Worm (Caenorhabditis elegans) whole organism, L1 larva: Measurements from ENCODE around the gene Y45F10D.2.

Experiments used
- F16B12.6 ChIP-seq: fragments of 150-350 bp; optimal IDR thresholded peaks from 2 replicates; lab custom pipeline; 2014; ENCODE audit warnings: missing biosample characterization, missing genetic modification characterization
- Y116A8C.19 ChIP-seq: sonication (generic microtip); optimal IDR thresholded peaks from 2 replicates; lab custom pipeline; 2016; ENCODE audit warnings: missing compliant biosample characterization, missing genetic modification characterization, borderline replicate concordance
- aha-1 ChIP-seq: fragments of 150-350 bp; optimal IDR thresholded peaks from 2 replicates; lab custom pipeline; 2014; ENCODE audit warnings: missing biosample characterization, missing genetic modification characterization
- aly-2 ChIP-seq: fragments of 150-350 bp; optimal IDR thresholded peaks from 2 replicates; lab custom pipeline; 2014; ENCODE audit warnings: missing biosample characterization, missing genetic modification characterization
- ama-1 ChIP-seq: fragments of 150-350 bp; optimal IDR thresholded peaks from 2 replicates; lab custom pipeline; 2014
- ceh-82 ChIP-seq, 3 experiments: fragments of 150-350 bp in 1 of 3; sonication (generic microtip) in 2 of 3; optimal IDR thresholded peaks; 2 replicates each; lab custom pipeline; 2014 to 2017; ENCODE audit warnings: missing biosample characterization in 3 of 3, missing genetic modification characterization in 3 of 3
- ceh-88 ChIP-seq: fragments of 200-800 bp; sonication (Bioruptor generic); IDR thresholded peaks from 2 replicates; pipeline ENCODE4 v1.3.6; 2022; ENCODE audit warnings: missing genetic modification characterization, missing compliant biosample characterization
- dpl-1 ChIP-seq, 3 experiments: fragments of 150-350 bp in 2 of 3; sonication (generic microtip) in 1 of 3; optimal IDR thresholded peaks; 2 replicates each; lab custom pipeline; 2014 to 2017; ENCODE audit warnings: missing biosample characterization in 3 of 3, missing genetic modification characterization in 3 of 3, missing genetic modification reagents in 3 of 3
- efl-1 ChIP-seq, 4 experiments: fragments of 150-350 bp; optimal IDR thresholded peaks in 3 of 4; peaks in 1 of 4; 1 replicate in 1 of 4; 2 replicates in 3 of 4; lab custom pipeline; 2014; ENCODE audit warnings: missing biosample characterization in 2 of 4, missing genetic modification characterization in 2 of 4, missing genetic modification reagents in 2 of 4
- efl-3 ChIP-seq: fragments of 200-800 bp; sonication (Bioruptor generic); optimal IDR thresholded peaks from 2 replicates; lab custom pipeline; 2018; ENCODE audit warnings: mild to moderate bottlenecking, missing genetic modification characterization, missing compliant biosample characterization
- fkh-10 ChIP-seq: sonication (generic microtip); optimal IDR thresholded peaks from 2 replicates; lab custom pipeline; 2017; ENCODE audit warnings: missing biosample characterization, missing genetic modification reagents, missing genetic modification characterization
- fkh-4 ChIP-seq: sonication (generic microtip); optimal IDR thresholded peaks from 2 replicates; lab custom pipeline; 2016; ENCODE audit warnings: missing compliant biosample characterization, missing genetic modification characterization, borderline replicate concordance
- fos-1 ChIP-seq: fragments of 150-350 bp; optimal IDR thresholded peaks from 2 replicates; lab custom pipeline; 2014; ENCODE audit warnings: missing biosample characterization, missing genetic modification characterization
- grh-1 ChIP-seq: fragments of 200-800 bp; sonication (Bioruptor generic); IDR thresholded peaks from 2 replicates; pipeline ENCODE4 v1.3.6; 2022; ENCODE audit warnings: missing genetic modification reagents, missing genetic modification characterization, missing compliant biosample characterization
- hlh-17 ChIP-seq: fragments of 200-800 bp; sonication (Bioruptor generic); optimal IDR thresholded peaks from 2 replicates; lab custom pipeline; 2018; ENCODE audit warnings: missing genetic modification characterization, mild to moderate bottlenecking, missing compliant biosample characterization, moderate library complexity, borderline replicate concordance
- isw-1 ChIP-seq: fragments of 200-800 bp; sonication (Bioruptor generic); IDR thresholded peaks from 2 replicates; pipeline ENCODE4 v1.3.6; 2022; ENCODE audit warnings: missing genetic modification characterization, missing compliant biosample characterization
- jun-1 ChIP-seq: fragments of 150-350 bp; optimal IDR thresholded peaks from 2 replicates; lab custom pipeline; 2014; ENCODE audit warnings: missing biosample characterization, missing genetic modification reagents, missing genetic modification characterization
- lin-13 ChIP-seq: fragments of 150-350 bp; optimal IDR thresholded peaks from 2 replicates; lab custom pipeline; 2014; ENCODE audit warnings: missing biosample characterization, missing genetic modification reagents, missing genetic modification characterization
- lin-35 ChIP-seq, 2 experiments: fragments of 150-350 bp; optimal IDR thresholded peaks; 2 replicates each; lab custom pipeline; 2014; ENCODE audit warnings: missing biosample characterization in 2 of 2, missing genetic modification characterization in 2 of 2, missing genetic modification reagents in 2 of 2
- lin-39 ChIP-seq: fragments of 150-350 bp; optimal IDR thresholded peaks from 2 replicates; lab custom pipeline; 2014; ENCODE audit warnings: missing biosample characterization, missing genetic modification reagents, missing genetic modification characterization
- lir-3 ChIP-seq: sonication (generic microtip); optimal IDR thresholded peaks from 2 replicates; lab custom pipeline; 2016; ENCODE audit warnings: mild to moderate bottlenecking, missing genetic modification characterization, moderate library complexity, missing compliant biosample characterization; ENCODE audit not compliant: poor library complexity
- nhr-12 ChIP-seq: sonication (generic microtip); optimal IDR thresholded peaks from 2 replicates; lab custom pipeline; 2017; ENCODE audit warnings: missing biosample characterization, missing genetic modification characterization
- nhr-237 ChIP-seq: fragments of 150-350 bp; optimal IDR thresholded peaks from 2 replicates; lab custom pipeline; 2014; ENCODE audit warnings: missing biosample characterization, missing genetic modification characterization
- nhr-28 ChIP-seq: fragments of 150-350 bp; optimal IDR thresholded peaks from 2 replicates; lab custom pipeline; 2014; ENCODE audit warnings: missing biosample characterization, missing genetic modification characterization
- nhr-47 ChIP-seq: sonication (generic microtip); optimal IDR thresholded peaks from 2 replicates; lab custom pipeline; 2016; ENCODE audit warnings: mild to moderate bottlenecking, missing genetic modification characterization, moderate library complexity, missing compliant biosample characterization
- nhr-71 ChIP-seq: sonication (generic microtip); optimal IDR thresholded peaks from 2 replicates; lab custom pipeline; 2016; ENCODE audit warnings: mild to moderate bottlenecking, missing genetic modification characterization, moderate library complexity, missing compliant biosample characterization
- nhr-84 ChIP-seq: sonication (generic microtip); optimal IDR thresholded peaks from 2 replicates; lab custom pipeline; 2017; ENCODE audit warnings: missing biosample characterization, missing genetic modification characterization
- nhr-85 ChIP-seq: sonication (generic microtip); peaks from one replicate; lab custom pipeline; 2016; ENCODE audit warnings: missing genetic modification characterization, inconsistent platforms, missing compliant biosample characterization
- pag-3 ChIP-seq: sonication (generic microtip); optimal IDR thresholded peaks from 2 replicates; lab custom pipeline; 2017; ENCODE audit warnings: missing genetic modification characterization, mild to moderate bottlenecking, missing compliant biosample characterization, antibody characterized with exemption, borderline replicate concordance; ENCODE audit not compliant: insufficient read depth
- pqm-1 ChIP-seq: sonication (generic microtip); optimal IDR thresholded peaks from 3 replicates; lab custom pipeline; 2017; ENCODE audit warnings: missing biosample characterization, missing genetic modification characterization
- snu-23 ChIP-seq: sonication (generic microtip); optimal IDR thresholded peaks from 2 replicates; lab custom pipeline; 2016; ENCODE audit warnings: missing genetic modification characterization, missing compliant biosample characterization
- sup-37 ChIP-seq: fragments of 200-800 bp; sonication (Bioruptor generic); optimal IDR thresholded peaks from 2 replicates; lab custom pipeline; 2018; ENCODE audit warnings: mild to moderate bottlenecking, missing genetic modification characterization, missing compliant biosample characterization
- unc-30 ChIP-seq: sonication (generic microtip); optimal IDR thresholded peaks from 2 replicates; lab custom pipeline; 2017; ENCODE audit warnings: missing biosample characterization, missing genetic modification characterization
- unc-62 ChIP-seq: fragments of 150-350 bp; optimal IDR thresholded peaks from 2 replicates; lab custom pipeline; 2014; ENCODE audit warnings: missing biosample characterization, missing genetic modification reagents, missing genetic modification characterization
- zip-4 ChIP-seq: fragments of 200-800 bp; sonication (Bioruptor generic); optimal IDR thresholded peaks from 2 replicates; lab custom pipeline; 2018; ENCODE audit warnings: mild to moderate bottlenecking, missing genetic modification characterization, moderate library complexity, missing compliant biosample characterization

The Y45F10D.2 gene

ce11 chrIV:13777480-13777879 is 3.0 kb upstream of the Y45F10D.2 start, which contains the start of gene rpl-18 (continued):
- TF ChIP-seq efl-3 (GFP tag; lab: Kevin White, UChicago) (no peak), fos-1 (tag; lab: Kevin White, UChicago) (peak; percentile 49), nhr-84 (tag; lab: Kevin White, UChicago) (no peak), aly-2 (peak; percentile 3), pqm-1 (tag; lab: Kevin White, UChicago) (no peak), ceh-82 (tag; optimal IDR thresholded peaks at IDR 0.05; lab: Kevin White, UChicago) (peak; percentile 39 to 86 (median 64)), Y116A8C.19 (tag; lab: Kevin White, UChicago) (no peak), isw-1 (GFP tag; lab: Robert Waterston, UW) (peak; percentile 65), nhr-12 (tag; lab: Kevin White, UChicago) (no peak), lin-13 (peak; percentile 76), lir-3 (tag; lab: Kevin White, UChicago) (no peak), snu-23 (GFP tag; lab: Kevin White, UChicago) (peak; percentile 87), aha-1 (no peak)

ce11 chrIV:13776745-13777144 is 2.3 kb upstream of the Y45F10D.2 start:
- TF ChIP-seq efl-1 (optimal IDR thresholded peaks at IDR 0.05; lab: Kevin White, UChicago) (no peak), efl-1 (GFP tag; optimal IDR thresholded peaks at IDR 0.05 in 1 of 2; lab: Kevin White, UChicago) (peak in 1 of 2 experiments; percentile 68), sup-37 (GFP tag; lab: Kevin White, UChicago) (no peak)
- TF ChIP-seq, all 84 proteins: peak for 1

- no peak for TF ChIP-seq hlh-17 (GFP tag; lab: Kevin White, UChicago)
- TF ChIP-seq nhr-28: no peak
- TF ChIP-seq zip-4: no peak
- no peak for TF ChIP-seq nhr-71 (tag; lab: Kevin White, UChicago)
- TF ChIP-seq sup-37 (GFP tag; lab: Kevin White, UChicago): no peak
- TF ChIP-seq nhr-47 (tag; lab: Kevin White, UChicago): no peak
- TF ChIP-seq jun-1 (tag; lab: Kevin White, UChicago): no peak
- no peak for TF ChIP-seq ama-1 (lab: Kevin White, UChicago)
- no peak for TF ChIP-seq fos-1 (tag; lab: Kevin White, UChicago)
- TF ChIP-seq nhr-237 (tag; lab: Kevin White, UChicago): no peak
- TF ChIP-seq F16B12.6 (tag; lab: Kevin White, UChicago): no peak
- no peak for TF ChIP-seq unc-62
- no peak for TF ChIP-seq lin-39 (tag; lab: Kevin White, UChicago)
- TF ChIP-seq pag-3 (tag; lab: Kevin White, UChicago): no peak
- no peak for TF ChIP-seq grh-1 (GFP tag; lab: Robert Waterston, UW)
- no peak for TF ChIP-seq lin-35 (GFP tag; optimal IDR thresholded peaks at IDR 0.05; lab: Kevin White, UChicago)
- TF ChIP-seq unc-30: no peak
- TF ChIP-seq nhr-85 (tag; lab: Kevin White, UChicago): no peak
These were observed 1.6 kb upstream of the Y45F10D.2 start, which contains the start of gene Y45F10D.16 for ce11 chrIV:13776115-13776514. TSS of gene Y45F10D.16 (plus strand) at chrIV:13776415.

- TF ChIP-seq fkh-4: no peak
- no peak for TF ChIP-seq ceh-82 (tag; optimal IDR thresholded peaks at IDR 0.05; lab: Kevin White, UChicago)
- TF ChIP-seq sup-37 (GFP tag; lab: Kevin White, UChicago): no peak
- TF ChIP-seq dpl-1 (GFP tag; optimal IDR thresholded peaks at IDR 0.05; lab: Kevin White, UChicago): no peak
- no peak for TF ChIP-seq fos-1 (tag; lab: Kevin White, UChicago)
These were observed 9.8 kb downstream of the Y45F10D.2 start for ce11 chrIV:13764708-13765107.

ce11 chrIV:13763449-13763848 is 11.0 kb downstream of the Y45F10D.2 start:
- TF ChIP-seq ceh-88 (no peak), nhr-47 (tag; lab: Kevin White, UChicago) (no peak), fkh-10 (GFP tag; lab: Kevin White, UChicago) (peak; percentile 6), ama-1 (lab: Kevin White, UChicago) (no peak)
